Worm (Caenorhabditis elegans): ENCODE measurements around the gene lron-14.

DNA sequence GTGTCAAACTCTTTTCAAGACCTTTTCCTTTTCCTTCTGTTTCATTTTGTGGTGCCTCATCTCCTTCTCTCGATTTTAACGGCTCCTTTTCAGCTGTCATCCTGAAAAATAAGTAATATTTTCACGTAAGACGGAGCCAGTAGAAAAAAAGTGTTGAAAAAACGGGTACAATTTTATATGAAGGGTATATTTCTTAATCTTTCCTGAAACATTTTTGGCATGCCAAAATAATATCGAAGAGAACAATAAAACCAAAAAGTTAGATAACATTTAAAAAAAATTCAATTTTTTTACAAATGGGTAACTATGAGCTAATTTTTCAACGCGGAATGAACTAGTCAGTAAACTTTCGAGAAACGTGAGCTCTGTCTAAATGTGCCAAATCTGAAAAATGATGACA is 35.2 kb upstream of the lron-14 start, which contains the start of gene aat-1:
- no peak for TF ChIP-seq nhr-237 (tag; optimal IDR thresholded peaks at IDR 0.05)
- no peak for TF ChIP-seq zag-1 (tag; optimal IDR thresholded peaks at IDR 0.05)
- TF ChIP-seq ztf-4 (tag; optimal IDR thresholded peaks at IDR 0.05) = no peak
- TF ChIP-seq fos-1 (tag; optimal IDR thresholded peaks at IDR 0.05) = no peak
- no peak for TF ChIP-seq snpc-4 (tag; optimal IDR thresholded peaks at IDR 0.05)
- TF ChIP-seq nhr-77 (tag; optimal IDR thresholded peaks at IDR 0.05) = no peak
- no peak for TF ChIP-seq R02D3.7 (tag; optimal IDR thresholded peaks at IDR 0.05)
- no peak for TF ChIP-seq nhr-12 (tag; optimal IDR thresholded peaks at IDR 0.05)
- no peak for TF ChIP-seq ama-1 (optimal IDR thresholded peaks at IDR 0.05)

Data from whole organism, L2 larva.